Worm (Caenorhabditis elegans): ENCODE results near the gene Y57G7A.1.
A peak's percentile ranks its signal among the peaks of the same experiment; 100 is the strongest.

Y57G7A.1 gene

ce11 chrII:1298169-1298568, at the start of gene Y57G7A.1:
TSS of gene Y57G7A.1 (plus strand) at chrII:1298469.
- no peak for TF ChIP-seq nfyb-1 (GFP tag; IDR thresholded peaks at IDR 0.05)
- no peak for TF ChIP-seq madf-10 (tag; optimal IDR thresholded peaks at IDR 0.05)
- no peak for TF ChIP-seq mcd-1 (GFP tag; IDR thresholded peaks at IDR 0.05)
- peak; percentile 31 for TF ChIP-seq tbp1 (GFP tag; optimal IDR thresholded peaks at IDR 0.05)
- no peak for TF ChIP-seq F23B12.7 (tag; optimal IDR thresholded peaks at IDR 0.05; ENCODE audit: insufficient read depth)
- TF ChIP-seq rpc-1 (optimal IDR thresholded peaks at IDR 0.05), result peak; percentile 7
- TF ChIP-seq rpc-1 (tag; optimal IDR thresholded peaks at IDR 0.05), result peak; percentile 48
- no peak for TF ChIP-seq ets-4 (GFP tag; optimal IDR thresholded peaks at IDR 0.05)
- TF ChIP-seq mes-4 (tag; optimal IDR thresholded peaks at IDR 0.05), result no peak
- no peak for TF ChIP-seq bed-2 (GFP tag; IDR thresholded peaks at IDR 0.05)

- no peak for TF ChIP-seq mel-28 (tag; optimal IDR thresholded peaks at IDR 0.05; ENCODE audit: borderline replicate concordance)
- no peak for TF ChIP-seq snpc-3.4 (tag; optimal IDR thresholded peaks at IDR 0.05)
Measured at ce11 chrII:1252259-1252658, 46.0 kb upstream of the Y57G7A.1 start, which contains the start of gene lin-42. TSS of gene lin-42 (minus strand) at chrII:1252359.

- TF ChIP-seq sea-2 (GFP tag; IDR thresholded peaks at IDR 0.05) (no peak), mxl-1 (tag; optimal IDR thresholded peaks at IDR 0.05) (no peak), nhr-80 (tag; optimal IDR thresholded peaks at IDR 0.05) (no peak), F55B11.4 (tag; optimal IDR thresholded peaks at IDR 0.05; ENCODE audit: borderline replicate concordance, insufficient read depth) (no peak), zfh-2 (GFP tag; conservative IDR thresholded peaks at IDR 0.05) (no peak), attf-3 (GFP tag; conservative IDR thresholded peaks at IDR 0.05) (no peak), nfya-2 (GFP tag; IDR thresholded peaks at IDR 0.05) (no peak), ztf-26 (tag; optimal IDR thresholded peaks at IDR 0.05) (no peak), madf-8 (GFP tag; conservative IDR thresholded peaks at IDR 0.05) (no peak), T07F8.4 (tag; optimal IDR thresholded peaks at IDR 0.05) (no peak), attf-6 (GFP tag; IDR thresholded peaks at IDR 0.05) (no peak), zim-3 (tag; optimal IDR thresholded peaks at IDR 0.05) (no peak), snpc-1.3 (tag; optimal IDR thresholded peaks at IDR 0.05; ENCODE audit: insufficient read depth) (no peak)
Measured at ce11 chrII:1255637-1256036, 42.6 kb upstream of the Y57G7A.1 start, which contains the start of gene clec-119. TSS of gene clec-119 (plus strand) at chrII:1255937.

- TF ChIP-seq nfya-1 (tag; optimal IDR thresholded peaks at IDR 0.05; ENCODE audit: borderline replicate concordance, insufficient read depth), result no peak
Measured at ce11 chrII:1256742-1257141, 41.5 kb upstream of the Y57G7A.1 start.

- TF ChIP-seq lsy-27 (tag; optimal IDR thresholded peaks at IDR 0.05; ENCODE audit: borderline replicate concordance, insufficient read depth) (no peak), tbx-9 (tag; optimal IDR thresholded peaks at IDR 0.05; ENCODE audit: borderline replicate concordance) (no peak), let-607 (tag; optimal IDR thresholded peaks at IDR 0.05) (no peak), ztf-18 (tag; optimal IDR thresholded peaks at IDR 0.05) (no peak), lag-1 (GFP tag; IDR thresholded peaks at IDR 0.05) (no peak), D2030.7 (GFP tag; IDR thresholded peaks at IDR 0.05) (no peak), rec-8 (tag; optimal IDR thresholded peaks at IDR 0.05) (no peak), pha-4 (tag; optimal IDR thresholded peaks at IDR 0.05) (no peak), mcd-1 (GFP tag; IDR thresholded peaks at IDR 0.05) (no peak), nhr-90 (tag; optimal IDR thresholded peaks at IDR 0.05) (no peak), rpc-1 (optimal IDR thresholded peaks at IDR 0.05) (no peak), rpc-1 (tag; optimal IDR thresholded peaks at IDR 0.05) (no peak), Y53G8AR.9 (GFP tag; conservative IDR thresholded peaks at IDR 0.05) (no peak), ceh-91 (GFP tag; IDR thresholded peaks at IDR 0.05) (no peak), lsl-1 (GFP tag; optimal IDR thresholded peaks at IDR 0.05) (no peak), F55B11.4 (tag; optimal IDR thresholded peaks at IDR 0.05; ENCODE audit: borderline replicate concordance, insufficient read depth) (no peak), rcor-1 (GFP tag; IDR thresholded peaks at IDR 0.05) (no peak), bed-1 (GFP tag; IDR thresholded peaks at IDR 0.05) (no peak), somi-1 (GFP tag; optimal IDR thresholded peaks at IDR 0.05) (no peak), mes-4 (tag; optimal IDR thresholded peaks at IDR 0.05) (no peak)
Measured at ce11 chrII:1258634-1259033, 39.6 kb upstream of the Y57G7A.1 start, which contains the start of gene clpr-2. TSS of gene clpr-2 (plus strand) at chrII:1258934.
